Worm (Caenorhabditis elegans): Measurements from ENCODE around the gene arg-1.

Gene arg-1

DNA sequence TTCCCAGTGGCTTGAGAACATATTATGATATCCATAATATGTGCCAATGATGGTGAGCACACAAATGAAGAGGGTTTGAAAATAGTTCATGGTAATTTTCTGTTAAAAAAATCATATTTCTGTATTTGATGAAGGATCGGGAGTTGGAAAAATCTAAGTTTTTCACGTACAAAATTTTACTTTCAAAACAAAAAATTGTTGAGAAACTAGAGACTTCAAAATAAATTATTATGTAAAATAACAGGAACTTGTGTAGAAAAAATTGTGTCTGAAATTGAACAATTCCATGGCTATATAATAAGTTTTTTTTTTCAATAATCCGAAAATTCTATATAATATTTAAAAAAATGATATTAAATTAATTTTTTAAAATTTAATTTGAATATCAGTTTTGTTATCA is 34.5 kb downstream of the arg-1 start, which contains the start of gene C14E2.4:
TSS of gene C14E2.4 (minus strand) at position 101 of the 400 bp plus-strand sequence.
- TF ChIP-seq snpc-1.2 (GFP tag; IDR thresholded peaks at IDR 0.05) (no peak), nhr-11 (tag; optimal IDR thresholded peaks at IDR 0.05) (no peak), madf-5 (GFP tag; IDR thresholded peaks at IDR 0.05) (no peak), lin-13 (GFP tag; optimal IDR thresholded peaks at IDR 0.05) (no peak), mes-2 (tag; optimal IDR thresholded peaks at IDR 0.05; ENCODE audit: poor library complexity, severe bottlenecking) (no peak), daf-8 (GFP tag; IDR thresholded peaks at IDR 0.05) (no peak), dpl-1 (GFP tag; optimal IDR thresholded peaks at IDR 0.05) (no peak)

ce11 chrX:1825290-1825832 is 38.7 kb downstream of the arg-1 start, which contains the start of gene C14E2.5:
TSS of gene C14E2.5 (minus strand) at chrX:1825340.
- TF ChIP-seq tra-1 (GFP tag; IDR thresholded peaks at IDR 0.05), result no peak
- TF ChIP-seq aha-1 (tag), result peak; percentile 5
- TF ChIP-seq set-16 (GFP tag; IDR thresholded peaks at IDR 0.05), result no peak

- no peak for TF ChIP-seq D1046.2 (GFP tag; IDR thresholded peaks at IDR 0.05)
- no peak for TF ChIP-seq hif-1 (tag; optimal IDR thresholded peaks at IDR 0.05)
- TF ChIP-seq daf-8 (GFP tag; IDR thresholded peaks at IDR 0.05), result no peak
- TF ChIP-seq zag-1 (tag; optimal IDR thresholded peaks at IDR 0.05), result no peak
- no peak for TF ChIP-seq fkh-10 (GFP tag; optimal IDR thresholded peaks at IDR 0.05)
- no peak for TF ChIP-seq F10B5.3 (tag; optimal IDR thresholded peaks at IDR 0.05)
- no peak for TF ChIP-seq hlh-30 (tag; optimal IDR thresholded peaks at IDR 0.05; ENCODE audit: insufficient read depth)
Measured at ce11 chrX:1826166-1826565, 39.5 kb downstream of the arg-1 start, which contains the start of gene C14E2.1. TSS of gene C14E2.1 (plus strand) at chrX:1826466.

DNA sequence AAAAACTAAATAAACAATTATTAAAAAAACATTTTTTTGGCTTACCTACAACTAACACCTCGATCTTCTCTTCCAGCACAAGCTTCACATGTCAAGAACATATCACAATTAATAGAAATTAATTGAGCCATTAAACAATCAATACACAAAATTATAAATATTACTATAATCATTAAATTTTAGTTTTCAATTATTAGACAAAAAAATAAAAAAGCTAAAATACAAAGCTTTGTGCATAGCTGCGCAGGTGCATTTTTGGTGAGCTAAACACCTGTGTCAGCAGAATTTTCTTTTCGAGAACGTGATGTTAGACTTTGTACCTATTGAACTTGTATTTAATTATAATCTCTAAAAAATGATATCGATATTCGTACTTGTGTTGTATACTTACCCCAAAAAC is 43.2 kb downstream of the arg-1 start, which contains the start of gene C14E2.6:
TSS of gene C14E2.6 (minus strand) at position 101 of the 400 bp plus-strand sequence.
- no peak for TF ChIP-seq tra-1 (GFP tag; IDR thresholded peaks at IDR 0.05)

DNA sequence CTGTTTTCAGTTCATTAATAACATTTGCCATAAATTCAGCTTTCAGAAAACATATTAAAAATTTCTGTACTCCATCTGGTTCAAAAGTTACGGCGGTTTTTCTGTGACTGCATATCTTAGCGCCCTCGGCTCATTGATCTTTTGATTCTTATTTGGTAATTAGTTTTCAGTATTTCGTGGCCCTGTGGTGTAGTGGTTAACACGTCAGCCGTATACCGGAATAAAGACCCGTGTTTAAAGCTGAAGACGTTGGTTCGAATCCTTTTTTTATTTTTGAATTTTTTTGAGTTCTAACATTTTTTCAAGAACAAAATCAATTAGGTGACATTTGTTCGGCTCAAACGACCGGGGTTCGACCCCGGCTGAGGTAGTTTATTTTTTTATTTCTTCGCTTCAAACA is 43.8 kb downstream of the arg-1 start:
- TF ChIP-seq F37D6.2 (tag; optimal IDR thresholded peaks at IDR 0.05), result no peak
- no peak for TF ChIP-seq tag-97 (GFP tag; IDR thresholded peaks at IDR 0.05)
- no peak for TF ChIP-seq ceh-44 (GFP tag; IDR thresholded peaks at IDR 0.05)
- TF ChIP-seq dmd-9 (GFP tag; IDR thresholded peaks at IDR 0.05), result no peak
- no peak for TF ChIP-seq cey-2 (tag; optimal IDR thresholded peaks at IDR 0.05; ENCODE audit: borderline replicate concordance, insufficient read depth)

DNA sequence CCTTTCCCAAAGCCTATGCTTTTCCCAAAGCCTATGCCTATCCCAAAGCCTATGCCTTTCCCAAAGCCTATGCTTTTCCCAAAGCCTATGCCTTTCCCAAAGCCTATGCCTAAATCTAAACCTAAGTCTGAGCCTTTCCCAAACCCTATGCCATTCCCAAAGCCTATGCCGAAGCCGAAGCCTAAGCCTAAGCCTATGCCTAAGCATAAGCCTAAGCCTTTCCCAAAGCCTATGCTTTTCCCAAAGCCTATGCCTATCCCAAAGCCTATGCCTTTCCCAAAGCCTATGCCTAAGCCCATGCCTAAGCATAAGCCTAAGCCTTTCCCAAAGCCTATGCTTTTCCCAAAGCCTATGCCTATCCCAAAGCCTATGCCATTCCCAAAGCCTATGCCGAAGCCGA is 50.0 kb downstream of the arg-1 start:
- 0 out of 2 replicates have a peak, but pooled peaks have one; percentile 3 for TF ChIP-seq F26F4.8 (GFP tag; conservative IDR thresholded peaks at IDR 0.05)
- TF ChIP-seq zip-11 (GFP tag; IDR thresholded peaks at IDR 0.05), result 0 out of 2 replicates have a peak, but pooled peaks have one; percentile 8
- 0 out of 2 replicates have a peak, but pooled peaks have one; percentile 5 for TF ChIP-seq snpc-1.2 (GFP tag; IDR thresholded peaks at IDR 0.05)
- TF ChIP-seq nhr-42 (GFP tag; IDR thresholded peaks at IDR 0.05), result 0 out of 2 replicates have a peak, but pooled peaks have one; percentile 51
- 0 out of 2 replicates have a peak, but pooled peaks have one; percentile 28 for TF ChIP-seq hmg-1.1 (GFP tag; IDR thresholded peaks at IDR 0.05)

ce11 chrX:1837703-1838102 is 51.0 kb downstream of the arg-1 start:
- peak; percentile 54 for TF ChIP-seq unc-130 (GFP tag; optimal IDR thresholded peaks at IDR 0.05)
- TF ChIP-seq pha-4 (GFP tag; IDR thresholded peaks at IDR 0.05), result peak; percentile 85
- TF ChIP-seq pha-4 (tag; optimal IDR thresholded peaks at IDR 0.05), result no peak
- peak; percentile 23 for TF ChIP-seq F37D6.2 (tag; optimal IDR thresholded peaks at IDR 0.05)
- peak; percentile 65; the same call in 1 of the 2 replicates for TF ChIP-seq dmd-8 (GFP tag; IDR thresholded peaks at IDR 0.05)
- TF ChIP-seq dmd-6 (GFP tag; IDR thresholded peaks at IDR 0.05), result peak; percentile 51
- peak; percentile 91 for TF ChIP-seq lim-7 (GFP tag; IDR thresholded peaks at IDR 0.05)
- TF ChIP-seq zip-2 (tag; optimal IDR thresholded peaks at IDR 0.05), result peak; percentile 2
- TF ChIP-seq ZK546.5 (tag; optimal IDR thresholded peaks at IDR 0.05), result no peak
- peak; percentile 9 for TF ChIP-seq jun-1 (tag; optimal IDR thresholded peaks at IDR 0.05)
- no peak for TF ChIP-seq ztf-11 (tag; optimal IDR thresholded peaks at IDR 0.05)
- TF ChIP-seq aha-1 (tag), result peak; percentile 33
- TF ChIP-seq madf-5 (GFP tag; IDR thresholded peaks at IDR 0.05), result peak; percentile 68 to 69; a peak in 1 of 4 replicates
- peak; percentile 78 for TF ChIP-seq arid-1 (GFP tag; conservative IDR thresholded peaks at IDR 0.05)
- TF ChIP-seq T20F7.1 (GFP tag; optimal IDR thresholded peaks at IDR 0.05), result no peak
- TF ChIP-seq gei-8 (GFP tag; optimal IDR thresholded peaks at IDR 0.05), result peak; percentile 43
- no peak for TF ChIP-seq ceh-82 (tag; optimal IDR thresholded peaks at IDR 0.05)
- peak; percentile 96 for TF ChIP-seq F26F4.8 (GFP tag; conservative IDR thresholded peaks at IDR 0.05)

Measured in whole organism, L4 larva.